Fruit fly (Drosophila melanogaster) whole organism, prepupa: ENCODE results near the gene cni.
A peak's percentile ranks its signal among the peaks of the same experiment; 100 is the strongest.

Source experiments
- Blimp-1 ChIP-seq: fragments of 200-800 bp; sonication (Bioruptor generic); optimal IDR thresholded peaks from 3 replicates; lab custom pipeline; 2017; ENCODE audit warnings: missing biosample characterization, missing genetic modification characterization, mild to moderate bottlenecking, moderate library complexity, missing genetic modification reagents
- CG10631 ChIP-seq: fragments of 200-800 bp; sonication (Bioruptor generic); optimal IDR thresholded peaks from 2 replicates; lab custom pipeline; 2016; ENCODE audit warnings: missing biosample characterization, missing genetic modification characterization
- CG10669 ChIP-seq: fragments of 200-800 bp; sonication (Bioruptor generic); optimal IDR thresholded peaks from 3 replicates; lab custom pipeline; 2018; ENCODE audit warnings: missing biosample characterization, mild to moderate bottlenecking, missing genetic modification characterization, moderate library complexity
- CG11762 ChIP-seq: fragments of 200-800 bp; sonication (Bioruptor generic); optimal IDR thresholded peaks from 3 replicates; lab custom pipeline; 2016; ENCODE audit warnings: missing biosample characterization, missing genetic modification characterization; ENCODE audit not compliant: insufficient read depth
- CG11902 ChIP-seq: fragments of 200-800 bp; sonication (Bioruptor generic); optimal IDR thresholded peaks from 3 replicates; lab custom pipeline; 2016; ENCODE audit warnings: missing biosample characterization, missing genetic modification characterization
- CG15336 ChIP-seq: fragments of 200-800 bp; sonication (Bioruptor generic); IDR thresholded peaks from 2 replicates; pipeline ENCODE4 v1.3.6; 2022; ENCODE audit warnings: missing biosample characterization, missing genetic modification characterization
- CG1621 ChIP-seq: fragments of 200-800 bp; sonication (Bioruptor generic); optimal IDR thresholded peaks from 3 replicates; lab custom pipeline; 2018; ENCODE audit warnings: missing biosample characterization, mild to moderate bottlenecking, missing genetic modification characterization
- CG16779 ChIP-seq: fragments of 200-800 bp; sonication (Bioruptor generic); optimal IDR thresholded peaks from 3 replicates; lab custom pipeline; 2017; ENCODE audit warnings: missing biosample characterization, mild to moderate bottlenecking, missing genetic modification characterization
- CG3032 ChIP-seq: fragments of 200-800 bp; optimal IDR thresholded peaks from 2 replicates; lab custom pipeline; 2019; ENCODE audit warnings: missing biosample characterization, mild to moderate bottlenecking, missing genetic modification characterization, moderate library complexity
- CG31627 ChIP-seq: fragments of 200-800 bp; sonication (Bioruptor generic); optimal IDR thresholded peaks from 3 replicates; lab custom pipeline; 2016; ENCODE audit warnings: missing biosample characterization, missing genetic modification characterization
- CG32006 ChIP-seq: fragments of 200-800 bp; sonication (Bioruptor generic); optimal IDR thresholded peaks from 3 replicates; lab custom pipeline; 2017; ENCODE audit warnings: missing biosample characterization, mild to moderate bottlenecking, missing genetic modification characterization
- CG34406 ChIP-seq: fragments of 200-800 bp; sonication (Bioruptor generic); optimal IDR thresholded peaks from 3 replicates; lab custom pipeline; 2016; ENCODE audit warnings: missing biosample characterization, missing genetic modification characterization
- CG3919 ChIP-seq: fragments of 200-800 bp; sonication (Bioruptor generic); optimal IDR thresholded peaks from 3 replicates; lab custom pipeline; 2016; ENCODE audit warnings: missing biosample characterization, missing genetic modification characterization
- CG4318 ChIP-seq: fragments of 200-800 bp; sonication (Bioruptor generic); optimal IDR thresholded peaks from 3 replicates; lab custom pipeline; 2017; ENCODE audit warnings: missing biosample characterization, mild to moderate bottlenecking, missing genetic modification characterization
- CG6808 ChIP-seq: fragments of 200-800 bp; sonication (Bioruptor generic); optimal IDR thresholded peaks from 3 replicates; lab custom pipeline; 2017; ENCODE audit warnings: missing biosample characterization, missing genetic modification characterization, mild to moderate bottlenecking, moderate library complexity, missing genetic modification reagents
- CG6854 ChIP-seq: fragments of 200-800 bp; sonication (Bioruptor generic); optimal IDR thresholded peaks from 2 replicates; lab custom pipeline; 2017; ENCODE audit warnings: missing biosample characterization, mild to moderate bottlenecking, missing genetic modification characterization
- CG7368 ChIP-seq: fragments of 200-800 bp; sonication (Bioruptor generic); optimal IDR thresholded peaks from 3 replicates; lab custom pipeline; 2016; ENCODE audit warnings: missing biosample characterization, missing genetic modification characterization
- CG8319 ChIP-seq: fragments of 200-800 bp; sonication (Bioruptor generic); optimal IDR thresholded peaks from 3 replicates; lab custom pipeline; 2016; ENCODE audit warnings: missing biosample characterization, missing genetic modification characterization
- CG8632 ChIP-seq: fragments of 200-800 bp; sonication (Bioruptor generic); optimal IDR thresholded peaks from 3 replicates; lab custom pipeline; 2016; ENCODE audit warnings: missing biosample characterization, missing genetic modification characterization
- CG9139 ChIP-seq: fragments of 200-800 bp; sonication (Bioruptor generic); optimal IDR thresholded peaks from 3 replicates; lab custom pipeline; 2017; ENCODE audit warnings: missing biosample characterization, mild to moderate bottlenecking, missing genetic modification characterization
- Eip75B ChIP-seq: fragments of 200-800 bp; sonication (Bioruptor generic); optimal IDR thresholded peaks from 3 replicates; lab custom pipeline; 2016; ENCODE audit warnings: missing biosample characterization, missing genetic modification characterization
- Eip78C ChIP-seq: fragments of 200-800 bp; sonication (Bioruptor generic); peaks from one replicate; lab custom pipeline; 2016; ENCODE audit warnings: missing biosample characterization, missing genetic modification characterization
- Eip93F ChIP-seq: fragments of 200-800 bp; sonication (Bioruptor generic); optimal IDR thresholded peaks from 2 replicates; lab custom pipeline; 2016; ENCODE audit warnings: missing biosample characterization, mild to moderate bottlenecking, missing genetic modification characterization
- Ets21C ChIP-seq: fragments of 200-800 bp; sonication (Bioruptor generic); optimal IDR thresholded peaks from 3 replicates; lab custom pipeline; 2016; ENCODE audit warnings: missing biosample characterization, missing genetic modification characterization
- Gug ChIP-seq: fragments of 200-800 bp; sonication (Bioruptor generic); IDR thresholded peaks from 2 replicates; pipeline ENCODE4 v1.3.6; 2022; ENCODE audit warnings: missing biosample characterization, missing genetic modification characterization
- Hr4 ChIP-seq: fragments of 200-800 bp; sonication (Bioruptor generic); optimal IDR thresholded peaks from 3 replicates; lab custom pipeline; 2016; ENCODE audit warnings: missing biosample characterization, missing genetic modification characterization
- OdsH ChIP-seq: fragments of 200-800 bp; sonication (Bioruptor generic); optimal IDR thresholded peaks from 3 replicates; lab custom pipeline; 2016; ENCODE audit warnings: missing biosample characterization, missing genetic modification characterization
- Smox ChIP-seq: fragments of 200-800 bp; sonication (Bioruptor generic); optimal IDR thresholded peaks from 3 replicates; lab custom pipeline; 2016; ENCODE audit warnings: missing biosample characterization, missing genetic modification characterization
- Sox102F ChIP-seq: fragments of 200-800 bp; sonication (Bioruptor generic); optimal IDR thresholded peaks from 2 replicates; lab custom pipeline; 2016; ENCODE audit warnings: missing biosample characterization, mild to moderate bottlenecking, missing genetic modification characterization
- Sox14 ChIP-seq: fragments of 200-800 bp; sonication (Bioruptor generic); optimal IDR thresholded peaks from 3 replicates; lab custom pipeline; 2016; ENCODE audit warnings: missing biosample characterization, missing genetic modification characterization
- achi ChIP-seq: fragments of 200-800 bp; sonication (Bioruptor generic); optimal IDR thresholded peaks from 3 replicates; lab custom pipeline; 2016; ENCODE audit warnings: missing biosample characterization, missing genetic modification characterization
- acj6 ChIP-seq: fragments of 200-800 bp; sonication (Bioruptor generic); optimal IDR thresholded peaks from 3 replicates; lab custom pipeline; 2016; ENCODE audit warnings: missing biosample characterization, missing genetic modification characterization
- cyc ChIP-seq: fragments of 200-800 bp; sonication (Bioruptor generic); optimal IDR thresholded peaks from 3 replicates; lab custom pipeline; 2016; ENCODE audit warnings: missing biosample characterization, missing genetic modification characterization
- dac ChIP-seq: fragments of 200-800 bp; sonication (Bioruptor generic); optimal IDR thresholded peaks from 2 replicates; lab custom pipeline; 2017; ENCODE audit warnings: missing biosample characterization, mild to moderate bottlenecking, missing genetic modification characterization
- dsx ChIP-seq: fragments of 200-800 bp; optimal IDR thresholded peaks from 3 replicates; lab custom pipeline; 2019; ENCODE audit warnings: missing biosample characterization, mild to moderate bottlenecking, missing genetic modification characterization, moderate library complexity; ENCODE audit not compliant: poor library complexity, severe bottlenecking
- eg ChIP-seq: fragments of 200-800 bp; sonication (Bioruptor generic); IDR thresholded peaks from 3 replicates; pipeline ENCODE4 v1.3.6; 2022; ENCODE audit warnings: missing biosample characterization, missing genetic modification characterization
- esn ChIP-seq: fragments of 200-800 bp; sonication (Bioruptor generic); optimal IDR thresholded peaks from 2 replicates; lab custom pipeline; 2016; ENCODE audit warnings: missing biosample characterization, mild to moderate bottlenecking, missing genetic modification characterization, moderate library complexity
- fd59A ChIP-seq: fragments of 200-800 bp; sonication (Bioruptor generic); optimal IDR thresholded peaks from 2 replicates; lab custom pipeline; 2017; ENCODE audit warnings: missing biosample characterization, mild to moderate bottlenecking, missing genetic modification characterization, missing genetic modification reagents
- fd85E ChIP-seq: fragments of 200-800 bp; sonication (Bioruptor generic); optimal IDR thresholded peaks from 3 replicates; lab custom pipeline; 2016; ENCODE audit warnings: missing biosample characterization, missing genetic modification characterization
- fkh ChIP-seq: fragments of 200-800 bp; sonication (Bioruptor generic); optimal IDR thresholded peaks from 3 replicates; lab custom pipeline; 2017; ENCODE audit warnings: missing biosample characterization, mild to moderate bottlenecking, missing genetic modification characterization, moderate library complexity
- lz ChIP-seq: fragments of 200-800 bp; sonication (Bioruptor generic); optimal IDR thresholded peaks from 3 replicates; lab custom pipeline; 2016; ENCODE audit warnings: missing biosample characterization, missing genetic modification characterization
- net ChIP-seq: fragments of 200-800 bp; sonication (Bioruptor generic); optimal IDR thresholded peaks from 3 replicates; lab custom pipeline; 2016; ENCODE audit warnings: missing biosample characterization, missing genetic modification characterization
- pdm3 ChIP-seq: fragments of 200-800 bp; sonication (Bioruptor generic); optimal IDR thresholded peaks from 3 replicates; lab custom pipeline; 2016; ENCODE audit warnings: missing biosample characterization, missing genetic modification characterization
- salr ChIP-seq, 2 experiments: fragments of 200-800 bp; sonication (Bioruptor generic); optimal IDR thresholded peaks; 3 replicates each; lab custom pipeline; 2016 to 2018; ENCODE audit warnings: missing biosample characterization in 2 of 2, missing genetic modification characterization in 2 of 2, mild to moderate bottlenecking in 1 of 2
- spab ChIP-seq: fragments of 200-800 bp; sonication (Bioruptor generic); optimal IDR thresholded peaks from 2 replicates; lab custom pipeline; 2017; ENCODE audit warnings: missing biosample characterization, mild to moderate bottlenecking, missing genetic modification characterization, missing genetic modification reagents
- ss ChIP-seq, 2 experiments: fragments of 200-800 bp; sonication (Bioruptor generic); optimal IDR thresholded peaks; 2 replicates in 1 of 2; 3 replicates in 1 of 2; lab custom pipeline; 2017 to 2018; ENCODE audit warnings: mild to moderate bottlenecking in 2 of 2, missing biosample characterization in 2 of 2, missing genetic modification characterization in 2 of 2, moderate library complexity in 1 of 2
- svp ChIP-seq: fragments of 200-800 bp; sonication (Bioruptor generic); peaks from one replicate; lab custom pipeline; 2016; ENCODE audit warnings: missing biosample characterization, missing genetic modification characterization
- topi ChIP-seq: fragments of 200-800 bp; sonication (Bioruptor generic); optimal IDR thresholded peaks from 3 replicates; lab custom pipeline; 2016; ENCODE audit warnings: missing biosample characterization, missing genetic modification characterization
- vri ChIP-seq: fragments of 200-800 bp; sonication (Bioruptor generic); optimal IDR thresholded peaks from 3 replicates; lab custom pipeline; 2016; ENCODE audit warnings: missing biosample characterization, mild to moderate bottlenecking, missing genetic modification characterization

Gene cni

dm6 chr2L:16310648-16311047, at the start of gene cni, which contains the start of gene fzy:
TSS of gene cni (minus strand) at chr2L:16310726.
TSS of gene fzy (plus strand) at chr2L:16310956.
- TF ChIP-seq Ets21C (no peak), lz (peak; percentile 26), CG31627 (GFP tag; lab: Kevin White, UChicago) (peak; percentile 23), Sox14 (GFP tag; lab: Kevin White, UChicago) (peak; percentile 42), cyc (GFP tag; lab: Kevin White, UChicago) (peak; percentile 42), CG3032 (tag; lab: Kevin White, UChicago) (peak; percentile 23), CG16779 (no peak), achi (GFP tag; lab: Kevin White, UChicago) (peak; percentile 74), vri (GFP tag; lab: Kevin White, UChicago) (no peak), Eip93F (GFP tag; lab: Kevin White, UChicago) (peak; percentile 59), esn (GFP tag; lab: Kevin White, UChicago) (peak; percentile 30), OdsH (GFP tag; lab: Kevin White, UChicago) (no peak)

DNA sequence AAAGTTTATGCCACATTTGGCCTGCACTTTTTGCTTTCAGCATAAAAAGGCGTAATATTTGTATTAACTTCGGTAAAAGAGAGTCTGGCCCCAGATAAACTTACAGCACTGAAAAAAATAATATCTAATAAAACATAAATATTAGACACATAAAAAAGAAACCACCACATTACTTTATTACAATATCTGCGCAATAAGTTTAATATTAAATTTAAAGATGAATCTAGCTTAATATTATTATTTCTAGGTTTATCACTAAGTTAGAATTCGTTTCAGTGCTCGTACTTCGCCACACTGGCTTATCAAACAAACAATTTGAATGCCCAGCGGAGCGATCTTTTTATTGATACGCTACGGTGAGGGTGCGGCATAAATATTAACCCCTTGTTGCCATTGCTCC, 47.3 kb upstream of the cni start:
- TF ChIP-seq spab, result no peak
- no peak for TF ChIP-seq CG11902
- no peak for TF ChIP-seq CG1621
- TF ChIP-seq dsx (GFP tag; lab: Kevin White, UChicago), result no peak
- no peak for TF ChIP-seq Blimp-1 (GFP tag; lab: Kevin White, UChicago)
- no peak for TF ChIP-seq CG3032 (tag; lab: Kevin White, UChicago)
- TF ChIP-seq Eip75B (GFP tag; lab: Kevin White, UChicago), result no peak
- no peak for TF ChIP-seq fd59A
- TF ChIP-seq CG11762 (GFP tag; lab: Kevin White, UChicago), result no peak
- TF ChIP-seq CG6808 (GFP tag; lab: Kevin White, UChicago), result no peak
- TF ChIP-seq lz, result peak; percentile 8
- TF ChIP-seq pdm3 (GFP tag; lab: Kevin White, UChicago), result no peak
- no peak for TF ChIP-seq fkh (GFP tag; lab: Kevin White, UChicago)
- TF ChIP-seq salr (GFP tag; optimal IDR thresholded peaks at IDR 0.05; lab: Kevin White, UChicago), result no peak
- peak; percentile 10 for TF ChIP-seq acj6 (GFP tag; lab: Kevin White, UChicago)
- peak; percentile 8 for TF ChIP-seq cyc (GFP tag; lab: Kevin White, UChicago)
- no peak for TF ChIP-seq Gug
- TF ChIP-seq dac, result no peak
- TF ChIP-seq CG32006 (GFP tag; lab: Kevin White, UChicago), result no peak
- TF ChIP-seq esn (GFP tag; lab: Kevin White, UChicago), result peak; percentile 54
- TF ChIP-seq CG10631 (GFP tag; lab: Kevin White, UChicago), result peak; percentile 15
- no peak for TF ChIP-seq CG6854 (GFP tag; lab: Kevin White, UChicago)
- TF ChIP-seq Sox102F (GFP tag; lab: Kevin White, UChicago), result peak; percentile 38
- TF ChIP-seq net, result no peak
- TF ChIP-seq svp (GFP tag; lab: Kevin White, UChicago), result peak; percentile 52
- TF ChIP-seq topi (GFP tag; lab: Kevin White, UChicago), result peak; percentile 33
- peak; percentile 41 for TF ChIP-seq Eip78C (GFP tag; lab: Kevin White, UChicago)
- no peak for TF ChIP-seq CG31627 (GFP tag; lab: Kevin White, UChicago)
- TF ChIP-seq Hr4, result no peak
- TF ChIP-seq Ets21C, result no peak
- TF ChIP-seq CG8632, result no peak
- no peak for TF ChIP-seq CG8319
- no peak for TF ChIP-seq fd85E (GFP tag; lab: Kevin White, UChicago)
- TF ChIP-seq ss (GFP tag; optimal IDR thresholded peaks at IDR 0.05; lab: Kevin White, UChicago), result no peak
- peak; percentile 4 for TF ChIP-seq CG10669
- no peak for TF ChIP-seq CG15336 (GFP tag; lab: Robert Waterston, UW)
- no peak for TF ChIP-seq vri (GFP tag; lab: Kevin White, UChicago)
- TF ChIP-seq CG34406 (GFP tag; lab: Kevin White, UChicago), result no peak
- no peak for TF ChIP-seq CG4318 (GFP tag; lab: Kevin White, UChicago)
- TF ChIP-seq Eip93F (GFP tag; lab: Kevin White, UChicago), result no peak
- peak; percentile 44 for TF ChIP-seq Smox (GFP tag; lab: Kevin White, UChicago)
- no peak for TF ChIP-seq CG9139 (GFP tag; lab: Kevin White, UChicago)
- no peak for TF ChIP-seq CG3919 (GFP tag; lab: Kevin White, UChicago)
- no peak for TF ChIP-seq eg (GFP tag; lab: Robert Waterston, UW)
- TF ChIP-seq CG7368 (GFP tag; lab: Kevin White, UChicago), result no peak
